Worm (Caenorhabditis elegans) whole organism, mixed stage, embryonic: ENCODE data around the gene immp-1.
"Not testable (repeated sequence)": the region's sequence is repeated elsewhere in the genome, so short reads cannot be mapped to it uniquely, and the experiment has no call there.

Experiments used
- M03D4.4 ChIP-seq: sonication (generic microtip); optimal IDR thresholded peaks from 2 replicates; lab custom pipeline; 2017; ENCODE audit warnings: mild to moderate bottlenecking, missing genetic modification characterization, missing compliant biosample characterization
- bed-3 ChIP-seq: fragments of 200-800 bp; sonication (Bioruptor generic); optimal IDR thresholded peaks from 3 replicates; lab custom pipeline; 2018; ENCODE audit warnings: mild to moderate bottlenecking, missing genetic modification characterization, moderate library complexity, missing compliant biosample characterization
- ceh-39 ChIP-seq: fragments of 150-350 bp; optimal IDR thresholded peaks from 2 replicates; lab custom pipeline; 2014; ENCODE audit warnings: missing biosample characterization, missing genetic modification characterization
- ceh-43 ChIP-seq: fragments of 200-800 bp; sonication (Bioruptor generic); optimal IDR thresholded peaks from 2 replicates; lab custom pipeline; 2018; ENCODE audit warnings: mild to moderate bottlenecking, missing genetic modification characterization, moderate library complexity, missing compliant biosample characterization
- ces-1 ChIP-seq: fragments of 150-350 bp; optimal IDR thresholded peaks from 2 replicates; lab custom pipeline; 2014; ENCODE audit warnings: missing biosample characterization, missing genetic modification reagents, missing genetic modification characterization
- cnd-1 ChIP-seq: fragments of 200-800 bp; sonication (Bioruptor generic); optimal IDR thresholded peaks from 2 replicates; lab custom pipeline; 2018; ENCODE audit warnings: mild to moderate bottlenecking, missing genetic modification characterization, missing compliant biosample characterization
- drap-1 ChIP-seq: fragments of 200-800 bp; sonication (Bioruptor generic); optimal IDR thresholded peaks from 3 replicates; lab custom pipeline; 2018; ENCODE audit warnings: mild to moderate bottlenecking, missing genetic modification characterization, missing compliant biosample characterization
- ham-2 ChIP-seq: fragments of 200-800 bp; sonication (Bioruptor generic); optimal IDR thresholded peaks from 2 replicates; lab custom pipeline; 2018; ENCODE audit warnings: mild to moderate bottlenecking, missing genetic modification characterization, missing compliant biosample characterization
- hlh-1 ChIP-seq: fragments of 150-350 bp; optimal IDR thresholded peaks from 2 replicates; lab custom pipeline; 2014; ENCODE audit warnings: missing biosample characterization, missing genetic modification reagents, missing genetic modification characterization
- lin-32 ChIP-seq: fragments of 200-800 bp; sonication (Bioruptor generic); optimal IDR thresholded peaks from 2 replicates; lab custom pipeline; 2018; ENCODE audit warnings: mild to moderate bottlenecking, missing genetic modification characterization, missing compliant biosample characterization
- lsy-2 ChIP-seq: fragments of 150-350 bp; optimal IDR thresholded peaks from 2 replicates; lab custom pipeline; 2014; ENCODE audit warnings: missing biosample characterization, missing genetic modification characterization
- mab-5 ChIP-seq: fragments of 150-350 bp; optimal IDR thresholded peaks from 2 replicates; lab custom pipeline; 2014; ENCODE audit warnings: missing biosample characterization, missing genetic modification characterization
- mls-2 ChIP-seq: sonication (generic microtip); optimal IDR thresholded peaks from 2 replicates; lab custom pipeline; 2016; ENCODE audit warnings: mild to moderate bottlenecking, missing genetic modification characterization, moderate library complexity, missing compliant biosample characterization
- nhr-2 ChIP-seq: fragments of 150-350 bp; optimal IDR thresholded peaks from 2 replicates; lab custom pipeline; 2014; ENCODE audit warnings: missing biosample characterization, missing genetic modification characterization
- nhr-237 ChIP-seq: fragments of 150-350 bp; optimal IDR thresholded peaks from 2 replicates; lab custom pipeline; 2014; ENCODE audit warnings: missing biosample characterization, missing genetic modification characterization
- nhr-28 ChIP-seq: fragments of 150-350 bp; optimal IDR thresholded peaks from 2 replicates; lab custom pipeline; 2014; ENCODE audit warnings: missing biosample characterization, missing genetic modification characterization
- nhr-76 ChIP-seq: sonication (generic microtip); optimal IDR thresholded peaks from 2 replicates; lab custom pipeline; 2017; ENCODE audit warnings: missing biosample characterization, missing genetic modification characterization
- pha-4 ChIP-seq: fragments of 150-350 bp; optimal IDR thresholded peaks from 2 replicates; lab custom pipeline; 2018; ENCODE audit warnings: missing biosample characterization, missing genetic modification reagents, missing genetic modification characterization
- sem-2 ChIP-seq: fragments of 200-800 bp; sonication (Bioruptor generic); optimal IDR thresholded peaks from 2 replicates; lab custom pipeline; 2018; ENCODE audit warnings: mild to moderate bottlenecking, missing genetic modification characterization, missing compliant biosample characterization
- sptf-1 ChIP-seq: sonication (generic microtip); optimal IDR thresholded peaks from 2 replicates; lab custom pipeline; 2017; ENCODE audit warnings: mild to moderate bottlenecking, missing genetic modification characterization, moderate library complexity, missing compliant biosample characterization
- tbx-8 ChIP-seq: fragments of 200-800 bp; sonication (Bioruptor generic); optimal IDR thresholded peaks from 2 replicates; lab custom pipeline; 2018; ENCODE audit warnings: mild to moderate bottlenecking, missing genetic modification characterization, moderate library complexity, missing compliant biosample characterization
- unc-120 ChIP-seq: sonication (generic microtip); optimal IDR thresholded peaks from 2 replicates; lab custom pipeline; 2017; ENCODE audit warnings: missing genetic modification characterization, missing compliant biosample characterization; ENCODE audit not compliant: poor library complexity, severe bottlenecking
- zip-8 ChIP-seq: fragments of 150-350 bp; optimal IDR thresholded peaks from 2 replicates; lab custom pipeline; 2014; ENCODE audit warnings: missing biosample characterization, missing genetic modification characterization
- ztf-11 ChIP-seq: fragments of 150-350 bp; optimal IDR thresholded peaks from 2 replicates; lab custom pipeline; 2014; ENCODE audit warnings: missing biosample characterization, missing genetic modification characterization

The immp-1 gene

DNA sequence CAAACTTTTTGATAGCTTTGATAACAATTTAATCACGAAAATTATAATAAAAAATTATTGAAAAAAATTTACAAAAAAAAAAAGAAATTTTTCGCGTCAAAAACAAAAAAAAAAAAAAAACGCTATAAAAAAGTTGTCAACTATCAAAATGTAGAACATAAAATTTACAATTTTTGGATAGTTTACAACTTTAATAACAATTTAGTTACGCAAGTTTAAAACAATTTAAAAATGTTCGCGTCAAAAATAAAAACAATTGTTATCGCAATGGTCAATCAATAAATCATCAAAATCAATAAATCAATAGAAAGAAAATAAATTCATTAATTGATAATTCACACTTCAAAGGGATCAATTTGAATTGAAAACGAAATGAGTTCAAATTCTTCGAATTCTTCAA lies 12.6 kb downstream of the immp-1 start, which contains the start of gene C24H11.1:
Gene C24H11.1, plus strand, starts transcription at position 301 of the 400 bp plus-strand sequence.
- not testable (repeated sequence) for TF ChIP-seq nhr-28 (tag; lab: Kevin White, UChicago); ces-1 (GFP tag; lab: Kevin White, UChicago); nhr-76 (tag; lab: Kevin White, UChicago)

DNA sequence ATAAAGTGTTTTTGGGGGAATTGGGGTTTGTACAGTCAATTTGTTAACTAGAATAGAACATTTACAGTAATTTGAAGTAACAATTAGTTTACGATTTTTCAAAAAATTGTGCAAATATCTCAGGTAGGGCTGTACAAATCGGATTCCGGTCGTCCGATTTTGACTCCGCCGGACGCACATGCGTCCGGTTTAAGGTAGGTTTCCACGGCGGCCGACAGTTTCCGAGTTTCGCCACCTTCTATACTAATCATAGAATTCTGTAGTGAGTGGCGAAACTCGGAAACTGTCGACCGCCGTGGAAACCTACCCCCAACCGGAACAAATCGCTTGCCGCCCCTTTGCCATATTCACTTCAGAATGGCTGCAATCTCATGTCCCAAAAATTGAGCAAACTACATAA lies 14.7 kb downstream of the immp-1 start:
- TF ChIP-seq mls-2 = no peak
- TF ChIP-seq lsy-2 (tag; lab: Kevin White, UChicago) = no peak
- no peak for TF ChIP-seq ham-2 (GFP tag; lab: Kevin White, UChicago)
- no peak for TF ChIP-seq mab-5
- TF ChIP-seq nhr-76 (tag; lab: Kevin White, UChicago) = no peak
- no peak for TF ChIP-seq ceh-43 (GFP tag; lab: Kevin White, UChicago)
- no peak for TF ChIP-seq zip-8 (tag; lab: Kevin White, UChicago)
- no peak for TF ChIP-seq ztf-11 (tag; lab: Kevin White, UChicago)
- TF ChIP-seq ces-1 (GFP tag; lab: Kevin White, UChicago) = no peak
- TF ChIP-seq unc-120 (tag; lab: Kevin White, UChicago) = no peak
- no peak for TF ChIP-seq drap-1 (GFP tag; lab: Kevin White, UChicago)
- TF ChIP-seq M03D4.4 (tag; lab: Kevin White, UChicago) = no peak
- no peak for TF ChIP-seq sem-2 (GFP tag; lab: Kevin White, UChicago)
- TF ChIP-seq bed-3 (GFP tag; lab: Kevin White, UChicago) = no peak
- no peak for TF ChIP-seq lin-32 (GFP tag; lab: Kevin White, UChicago)
- TF ChIP-seq cnd-1 (tag; lab: Kevin White, UChicago) = no peak
- TF ChIP-seq nhr-237 = no peak
- TF ChIP-seq, all 35 proteins: peak for 0

DNA sequence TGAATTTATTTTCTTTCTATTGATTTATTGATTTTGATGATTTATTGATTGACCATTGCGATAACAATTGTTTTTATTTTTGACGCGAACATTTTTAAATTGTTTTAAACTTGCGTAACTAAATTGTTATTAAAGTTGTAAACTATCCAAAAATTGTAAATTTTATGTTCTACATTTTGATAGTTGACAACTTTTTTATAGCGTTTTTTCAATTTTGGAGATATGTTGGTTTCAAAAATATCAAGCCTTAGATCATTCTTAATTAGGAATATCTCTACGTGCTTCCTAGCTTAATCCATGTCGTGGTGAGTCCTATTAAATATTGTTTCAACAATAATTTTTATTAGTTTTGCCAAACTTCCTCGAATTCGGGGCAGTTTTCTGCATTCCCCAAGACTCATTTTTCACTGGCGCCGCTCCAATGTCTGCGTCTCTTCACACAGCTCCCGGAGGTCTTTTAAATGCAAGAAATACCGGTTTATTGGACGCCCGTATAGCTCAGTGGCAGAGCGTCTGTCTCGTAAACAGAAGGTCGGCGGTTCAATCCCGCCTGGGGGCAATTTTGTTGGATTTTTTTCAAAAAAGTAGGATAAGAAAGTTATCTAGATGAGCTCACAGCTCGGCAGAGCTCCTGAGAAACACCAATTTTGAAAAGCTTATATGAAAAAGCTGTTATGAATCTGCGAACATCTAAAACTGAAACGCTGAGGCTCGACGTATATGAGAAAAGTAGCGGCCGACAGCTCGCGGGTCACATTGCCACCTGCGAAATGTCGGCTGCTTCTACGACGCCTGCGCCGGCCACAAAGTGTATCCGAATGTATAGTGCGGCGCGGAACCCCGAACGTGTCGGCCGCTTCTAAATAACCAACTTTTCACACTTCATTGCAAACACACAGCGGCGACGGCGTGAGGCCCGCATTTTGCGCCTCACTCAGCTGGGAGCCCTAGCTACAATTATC lies 17.8 kb downstream of the immp-1 start, which contains the start of gene C24H11.2:
Gene C24H11.2, minus strand, starts transcription at position 51 of the 962 bp plus-strand sequence.
- TF ChIP-seq sptf-1 (tag; lab: Kevin White, UChicago) = peak; percentile 40
- TF ChIP-seq M03D4.4 (tag; lab: Kevin White, UChicago) = peak; percentile 34
- TF ChIP-seq drap-1 (GFP tag; lab: Kevin White, UChicago) = peak; percentile 11
- peak; percentile 35 for TF ChIP-seq bed-3 (GFP tag; lab: Kevin White, UChicago)
- peak; percentile 27 for TF ChIP-seq ceh-43 (GFP tag; lab: Kevin White, UChicago)
- TF ChIP-seq, all 35 proteins: peak for 5; not testable (repeated sequence) for 30

DNA sequence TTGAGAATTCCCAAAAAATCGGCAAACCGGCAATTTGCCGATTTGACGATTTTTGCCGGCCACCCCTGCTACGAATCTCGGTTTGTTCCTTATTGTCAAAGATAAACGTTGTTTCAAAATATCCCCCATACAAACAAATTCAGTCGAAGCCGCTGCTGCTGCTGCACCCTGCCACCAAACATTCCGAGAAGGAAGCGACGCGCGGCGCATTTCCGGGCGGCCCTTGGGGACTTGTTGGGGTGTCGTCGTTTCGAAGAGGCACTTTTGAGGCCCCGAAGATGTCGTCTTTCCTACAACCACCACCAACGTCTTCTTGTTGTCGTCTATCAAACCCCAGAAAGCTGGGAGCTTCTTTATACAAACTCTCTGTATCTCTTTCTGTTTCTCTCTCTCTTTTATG lies 19.6 kb downstream of the immp-1 start:
- TF ChIP-seq ces-1 (GFP tag; lab: Kevin White, UChicago) (no peak), sptf-1 (tag; lab: Kevin White, UChicago) (peak; percentile 4), nhr-2 (tag; lab: Kevin White, UChicago) (no peak)

DNA sequence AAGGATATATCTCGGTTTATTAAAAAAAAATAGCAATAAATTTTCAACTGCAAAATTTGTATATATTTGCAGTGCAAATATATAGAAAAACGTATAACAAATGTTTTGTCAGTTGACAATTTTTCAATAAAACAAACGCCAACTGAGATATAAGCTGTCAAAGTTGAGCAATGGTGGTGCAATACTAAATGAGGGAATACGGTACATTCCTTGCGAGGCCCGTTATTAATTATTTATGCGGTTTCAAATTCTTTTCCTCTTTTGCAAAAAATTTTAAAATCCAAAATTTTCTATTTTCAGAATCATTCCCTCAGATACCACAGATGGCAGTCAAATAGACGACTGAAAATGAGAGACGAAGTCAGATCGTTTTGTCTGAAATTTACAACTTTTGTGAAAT lies 20.7 kb downstream of the immp-1 start, which contains the start of gene twk-39:
Gene twk-39, plus strand, starts transcription at position 301 of the 400 bp plus-strand sequence.
- TF ChIP-seq zip-8 (tag; lab: Kevin White, UChicago) (no peak), bed-3 (GFP tag; lab: Kevin White, UChicago) (no peak)

DNA sequence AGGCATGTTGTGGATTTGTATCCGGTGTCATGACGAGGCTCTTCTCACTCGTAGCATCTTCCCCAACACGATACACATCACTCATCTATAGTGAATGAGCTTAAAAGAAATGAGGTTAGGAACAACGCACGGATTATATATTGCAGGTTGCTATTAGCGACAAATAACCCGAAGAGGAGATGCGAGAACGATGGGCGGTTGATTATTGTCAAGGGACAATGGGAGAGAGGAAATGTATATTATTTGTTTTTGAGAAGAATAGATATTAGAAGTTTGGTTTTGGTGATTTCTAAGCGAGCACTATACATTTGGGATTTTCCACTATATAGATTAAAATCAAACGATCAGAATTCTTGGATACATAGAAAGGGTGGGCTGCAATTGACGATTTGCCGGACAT lies 31.9 kb downstream of the immp-1 start, which contains the start of gene C18D11.7:
Gene C18D11.7, minus strand, starts transcription at position 101 of the 400 bp plus-strand sequence.
- no peak for TF ChIP-seq sptf-1 (tag; lab: Kevin White, UChicago)
- TF ChIP-seq ceh-39 = no peak
- no peak for TF ChIP-seq ztf-11 (tag; lab: Kevin White, UChicago)
- no peak for TF ChIP-seq drap-1 (GFP tag; lab: Kevin White, UChicago)
- TF ChIP-seq mls-2 = no peak
- no peak for TF ChIP-seq mab-5
- TF ChIP-seq ces-1 (GFP tag; lab: Kevin White, UChicago) = no peak
- TF ChIP-seq ham-2 (GFP tag; lab: Kevin White, UChicago) = no peak
- TF ChIP-seq tbx-8 (GFP tag; lab: Kevin White, UChicago) = no peak
- no peak for TF ChIP-seq pha-4 (tag; lab: Kevin White, UChicago)
- no peak for TF ChIP-seq M03D4.4 (tag; lab: Kevin White, UChicago)
- no peak for TF ChIP-seq ceh-43 (GFP tag; lab: Kevin White, UChicago)
- no peak for TF ChIP-seq cnd-1 (tag; lab: Kevin White, UChicago)
- no peak for TF ChIP-seq hlh-1 (tag; lab: Kevin White, UChicago)
